Worm (Caenorhabditis elegans): ENCODE data around the gene F07E5.13.

Gene F07E5.13

DNA sequence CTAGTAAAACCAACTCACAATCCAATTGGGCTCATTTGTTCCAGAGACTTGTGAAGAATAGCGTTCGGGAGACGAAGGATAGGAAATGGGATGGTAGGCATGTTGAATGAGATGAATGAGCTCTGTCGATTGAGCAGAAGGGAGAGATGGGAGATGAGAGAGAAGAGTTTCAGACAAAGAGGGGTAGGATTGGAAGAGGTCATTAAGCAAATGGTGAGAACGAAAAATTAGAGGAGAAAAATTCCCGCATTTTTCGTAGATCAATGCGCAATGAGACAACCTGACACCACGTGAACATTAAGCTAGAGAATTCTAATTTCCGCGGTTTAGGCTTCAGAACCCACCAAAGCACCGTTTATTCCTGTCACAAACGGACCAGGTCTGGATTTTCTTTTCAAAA, at the start of gene F07E5.13:
Gene F07E5.13 (minus strand): TSS at position 101 of the 400 bp plus-strand sequence.
- TF ChIP-seq scrt-1 (GFP tag; IDR thresholded peaks at IDR 0.05) (no peak), hmbx-1 (tag; optimal IDR thresholded peaks at IDR 0.05) (no peak), aly-1 (tag; optimal IDR thresholded peaks at IDR 0.05) (no peak), hmg-4 (GFP tag; optimal IDR thresholded peaks at IDR 0.05) (no peak)

DNA sequence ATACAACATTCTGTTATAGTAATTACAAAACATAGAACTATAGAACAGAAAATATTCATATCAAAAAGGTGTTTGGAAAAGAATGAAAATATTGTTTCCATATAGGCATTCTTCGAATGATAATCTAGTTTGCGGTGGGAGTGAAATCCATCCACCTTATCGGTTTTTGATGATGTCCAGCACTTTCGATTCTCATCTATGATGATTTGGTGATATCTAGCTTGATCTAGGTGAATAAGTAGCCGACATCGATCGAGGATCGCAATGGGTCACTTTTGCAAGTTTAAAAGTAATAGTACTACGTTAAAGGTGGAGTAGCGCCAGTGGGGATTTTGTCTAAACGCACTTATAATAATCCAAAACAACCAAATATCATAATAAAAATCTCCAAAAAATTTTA, 49.1 kb upstream of the F07E5.13 start, which contains the start of gene R52.6:
Gene R52.6 (minus strand): TSS at position 101 of the 400 bp plus-strand sequence.
- no peak for TF ChIP-seq tbx-37 (GFP tag; conservative IDR thresholded peaks at IDR 0.05)
- no peak for TF ChIP-seq hnd-1 (tag; optimal IDR thresholded peaks at IDR 0.05)
- TF ChIP-seq ceh-13 (GFP tag; optimal IDR thresholded peaks at IDR 0.05) = no peak
- TF ChIP-seq B0310.2 (tag; optimal IDR thresholded peaks at IDR 0.05) = no peak
- TF ChIP-seq aly-1 (tag; optimal IDR thresholded peaks at IDR 0.05) = no peak
- no peak for TF ChIP-seq ceh-36 (tag; optimal IDR thresholded peaks at IDR 0.05)
- no peak for TF ChIP-seq scrt-1 (GFP tag; IDR thresholded peaks at IDR 0.05)
- TF ChIP-seq F13C5.2 (tag; optimal IDR thresholded peaks at IDR 0.05) = no peak
- TF ChIP-seq hmbx-1 (tag; optimal IDR thresholded peaks at IDR 0.05) = no peak
- no peak for TF ChIP-seq hmg-4 (GFP tag; optimal IDR thresholded peaks at IDR 0.05)
- TF ChIP-seq flt-1 (GFP tag; IDR thresholded peaks at IDR 0.05) = no peak
- no peak for TF ChIP-seq tra-4 (tag; optimal IDR thresholded peaks at IDR 0.05)
- no peak for TF ChIP-seq tbx-11 (GFP tag; IDR thresholded peaks at IDR 0.05)
- TF ChIP-seq ama-1 (optimal IDR thresholded peaks at IDR 0.05) = no peak
- TF ChIP-seq pes-1 (GFP tag; IDR thresholded peaks at IDR 0.05) = no peak
- TF ChIP-seq ets-7 (tag; optimal IDR thresholded peaks at IDR 0.05) = no peak

ce11 chrII:2109943-2110342, 46.1 kb upstream of the F07E5.13 start, which contains the start of gene R52.5:
Gene R52.5, minus strand, starts transcription at chrII:2110043.
- TF ChIP-seq ets-7 (tag; optimal IDR thresholded peaks at IDR 0.05) = no peak
- TF ChIP-seq pes-1 (GFP tag; IDR thresholded peaks at IDR 0.05) = no peak
- no peak for TF ChIP-seq ceh-13 (GFP tag; optimal IDR thresholded peaks at IDR 0.05)
- TF ChIP-seq tbx-11 (GFP tag; IDR thresholded peaks at IDR 0.05) = no peak
- no peak for TF ChIP-seq flt-1 (GFP tag; IDR thresholded peaks at IDR 0.05)
- no peak for TF ChIP-seq hmg-4 (GFP tag; optimal IDR thresholded peaks at IDR 0.05)
- TF ChIP-seq ceh-36 (tag; optimal IDR thresholded peaks at IDR 0.05) = no peak
- no peak for TF ChIP-seq hmbx-1 (tag; optimal IDR thresholded peaks at IDR 0.05)
- no peak for TF ChIP-seq hnd-1 (tag; optimal IDR thresholded peaks at IDR 0.05)

DNA sequence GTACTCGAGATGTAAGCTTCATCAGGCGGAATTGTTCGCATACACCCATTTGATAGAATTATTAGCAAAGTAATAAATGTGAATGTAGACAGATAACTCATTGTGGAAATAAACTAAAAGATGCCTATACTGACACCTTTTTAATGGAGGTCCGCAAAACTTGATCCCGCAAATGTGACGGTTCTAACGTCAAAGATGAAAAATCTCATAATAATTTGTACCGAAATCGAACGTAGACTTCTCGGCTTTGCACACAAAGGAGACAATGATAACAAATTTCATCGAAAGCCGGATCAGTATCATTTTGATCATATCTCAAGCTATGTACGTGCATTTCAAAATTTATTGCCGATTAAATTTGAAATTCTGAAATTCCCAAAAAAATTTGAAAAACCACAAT, 44.4 kb upstream of the F07E5.13 start, which contains the start of gene R52.4:
Gene R52.4 (minus strand): TSS at position 101 of the 400 bp plus-strand sequence.
- no peak for TF ChIP-seq tbx-11 (GFP tag; IDR thresholded peaks at IDR 0.05)
- TF ChIP-seq scrt-1 (GFP tag; IDR thresholded peaks at IDR 0.05) = no peak
- no peak for TF ChIP-seq tra-4 (tag; optimal IDR thresholded peaks at IDR 0.05)
- no peak for TF ChIP-seq hmbx-1 (tag; optimal IDR thresholded peaks at IDR 0.05)

DNA sequence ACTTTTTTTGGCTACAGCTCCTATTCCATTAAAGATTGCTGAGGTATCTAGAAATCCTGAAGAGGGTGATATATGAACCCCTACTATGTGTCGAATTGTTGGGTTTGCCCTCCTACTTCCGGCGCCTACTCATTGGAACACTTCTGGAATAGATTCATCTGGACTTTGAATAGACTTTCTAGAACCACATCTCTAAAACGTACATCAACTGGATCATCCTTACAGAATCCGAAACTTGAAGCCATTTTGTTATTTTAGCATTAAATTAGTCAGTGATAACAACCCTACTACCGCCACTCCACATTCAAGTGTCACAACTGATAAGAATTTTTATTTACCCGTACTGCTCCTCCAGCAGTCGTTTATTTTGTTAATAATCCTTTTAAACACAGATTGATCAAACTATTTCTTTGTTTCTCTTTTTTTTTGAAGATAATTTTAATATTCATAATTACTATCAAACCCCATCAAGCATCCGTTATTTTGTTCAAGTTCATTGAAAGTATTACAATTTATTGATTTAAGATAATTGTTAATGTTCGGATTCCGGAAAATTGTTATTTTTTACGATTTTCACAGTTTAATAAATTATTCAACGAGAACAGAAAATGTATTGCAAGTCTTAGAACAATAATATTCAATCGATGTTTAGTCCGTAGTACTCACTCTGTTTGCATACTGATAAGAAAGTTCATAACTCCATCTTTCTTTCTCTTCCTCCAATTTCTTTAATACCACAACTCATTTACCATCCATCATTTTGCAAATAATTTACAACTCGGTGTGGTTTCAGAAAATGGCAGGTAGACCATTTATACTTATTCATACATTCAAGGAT, 35.5 kb upstream of the F07E5.13 start, which contains the start of gene math-42:
Gene math-42 (plus strand): TSS at position 788 of the 838 bp plus-strand sequence.
- TF ChIP-seq sea-1 (GFP tag; conservative IDR thresholded peaks at IDR 0.05) (no peak), ceh-13 (GFP tag; optimal IDR thresholded peaks at IDR 0.05) (no peak), ets-7 (tag; optimal IDR thresholded peaks at IDR 0.05) (no peak), ama-1 (optimal IDR thresholded peaks at IDR 0.05) (no peak), hmg-4 (GFP tag; optimal IDR thresholded peaks at IDR 0.05) (no peak), tra-4 (tag; optimal IDR thresholded peaks at IDR 0.05) (no peak), aly-1 (tag; optimal IDR thresholded peaks at IDR 0.05) (no peak), hmbx-1 (tag; optimal IDR thresholded peaks at IDR 0.05) (no peak), flt-1 (GFP tag; IDR thresholded peaks at IDR 0.05) (no peak), hnd-1 (tag; optimal IDR thresholded peaks at IDR 0.05) (no peak), B0310.2 (tag; optimal IDR thresholded peaks at IDR 0.05) (no peak), tbx-11 (GFP tag; IDR thresholded peaks at IDR 0.05) (no peak), tbx-37 (GFP tag; conservative IDR thresholded peaks at IDR 0.05) (no peak), scrt-1 (GFP tag; IDR thresholded peaks at IDR 0.05) (no peak), pes-1 (GFP tag; IDR thresholded peaks at IDR 0.05) (no peak), F13C5.2 (tag; optimal IDR thresholded peaks at IDR 0.05) (no peak)

- TF ChIP-seq F13C5.2 (tag; optimal IDR thresholded peaks at IDR 0.05) (no peak), pes-1 (GFP tag; IDR thresholded peaks at IDR 0.05) (no peak)
Observed at ce11 chrII:2094924-2095650, 31.2 kb upstream of the F07E5.13 start, which contains the start of gene T16A1.2. Gene T16A1.2, plus strand, starts transcription at chrII:2095600.

- TF ChIP-seq tbx-37 (GFP tag; conservative IDR thresholded peaks at IDR 0.05) (no peak), sea-1 (GFP tag; conservative IDR thresholded peaks at IDR 0.05) (no peak), aly-1 (tag; optimal IDR thresholded peaks at IDR 0.05) (no peak), scrt-1 (GFP tag; IDR thresholded peaks at IDR 0.05) (no peak), hmbx-1 (tag; optimal IDR thresholded peaks at IDR 0.05) (no peak), tra-4 (tag; optimal IDR thresholded peaks at IDR 0.05) (no peak), B0310.2 (tag; optimal IDR thresholded peaks at IDR 0.05) (no peak), pes-1 (GFP tag; IDR thresholded peaks at IDR 0.05) (no peak)
Observed at ce11 chrII:2093456-2093926, 29.6 kb upstream of the F07E5.13 start, which contains the start of gene fbxb-37. Gene fbxb-37, minus strand, starts transcription at chrII:2093876.

Measured in whole organism, early embryonic.